Worm (Caenorhabditis elegans) whole organism, L4/young adult: ENCODE measurements around the gene F26F4.2.

Experiments
- W03F9.2 ChIP-seq: fragments of 150-350 bp; optimal IDR thresholded peaks from 2 replicates; lab custom pipeline; 2014; ENCODE audit warnings: missing biosample characterization, missing genetic modification characterization
- dao-5 ChIP-seq: sonication (generic microtip); optimal IDR thresholded peaks from 2 replicates; lab custom pipeline; 2016; ENCODE audit warnings: missing genotype, missing genetic modification characterization, moderate library complexity, missing compliant biosample characterization
- him-1 ChIP-seq: sonication (generic microtip); optimal IDR thresholded peaks from 2 replicates; lab custom pipeline; 2016; ENCODE audit warnings: missing genotype, missing genetic modification reagents, missing genetic modification characterization, missing compliant biosample characterization

The F26F4.2 gene

ce11 chrIII:4910956-4911355 is at the start of gene F26F4.2:
TSS of gene F26F4.2 (plus strand) at chrIII:4911256.
- TF ChIP-seq him-1 (no peak), dao-5 (tag; lab: Kevin White, UChicago) (no peak), W03F9.2 (tag; lab: Kevin White, UChicago) (no peak)

- no peak for TF ChIP-seq him-1
- TF ChIP-seq W03F9.2 (tag; lab: Kevin White, UChicago) = no peak
- TF ChIP-seq dao-5 (tag; lab: Kevin White, UChicago) = no peak
These were observed 49.2 kb upstream of the F26F4.2 start, which contains the start of the genes C35D10.10 and C35D10.5 for ce11 chrIII:4861744-4862401. TSS of gene C35D10.10 (minus strand) at chrIII:4861794. TSS of gene C35D10.5 (plus strand) at chrIII:4862351.

ce11 chrIII:4863127-4863526 is 47.9 kb upstream of the F26F4.2 start, which contains the start of gene coq-8:
TSS of gene coq-8 (plus strand) at chrIII:4863427.
- TF ChIP-seq him-1 = no peak
- no peak for TF ChIP-seq dao-5 (tag; lab: Kevin White, UChicago)
- TF ChIP-seq W03F9.2 (tag; lab: Kevin White, UChicago) = no peak

- TF ChIP-seq W03F9.2 (tag; lab: Kevin White, UChicago) (no peak), him-1 (no peak), dao-5 (tag; lab: Kevin White, UChicago) (no peak)
These were observed 44.3 kb upstream of the F26F4.2 start, which contains the start of gene C35D10.17 for ce11 chrIII:4866762-4867161. TSS of gene C35D10.17 (plus strand) at chrIII:4867062.

ce11 chrIII:4868643-4869042 is 42.4 kb upstream of the F26F4.2 start, which contains the start of the genes msd-4 and C35D10.3:
TSS of gene msd-4 (minus strand) at chrIII:4868743.
TSS of gene C35D10.3 (plus strand) at chrIII:4868921.
- TF ChIP-seq W03F9.2 (tag; lab: Kevin White, UChicago) = no peak
- TF ChIP-seq dao-5 (tag; lab: Kevin White, UChicago) = no peak
- TF ChIP-seq him-1 = no peak

- TF ChIP-seq W03F9.2 (tag; lab: Kevin White, UChicago) = no peak
- TF ChIP-seq him-1 = no peak
- no peak for TF ChIP-seq dao-5 (tag; lab: Kevin White, UChicago)
These were observed 40.6 kb upstream of the F26F4.2 start, which contains the start of gene gipc-1 for ce11 chrIII:4870478-4870877. TSS of gene gipc-1 (plus strand) at chrIII:4870778.

ce11 chrIII:4873395-4873794 is 37.7 kb upstream of the F26F4.2 start:
- TF ChIP-seq W03F9.2 (tag; lab: Kevin White, UChicago) (no peak), him-1 (no peak), dao-5 (tag; lab: Kevin White, UChicago) (no peak)

- TF ChIP-seq him-1 (no peak), W03F9.2 (tag; lab: Kevin White, UChicago) (no peak), dao-5 (tag; lab: Kevin White, UChicago) (no peak)
These were observed 36.4 kb upstream of the F26F4.2 start, which contains the start of gene C35D10.12 for ce11 chrIII:4874671-4875070. TSS of gene C35D10.12 (minus strand) at chrIII:4874771.

ce11 chrIII:4875663-4876062 is 35.4 kb upstream of the F26F4.2 start:
- TF ChIP-seq W03F9.2 (tag; lab: Kevin White, UChicago) (no peak), dao-5 (tag; lab: Kevin White, UChicago) (no peak), him-1 (no peak)

- TF ChIP-seq W03F9.2 (tag; lab: Kevin White, UChicago) = no peak
- no peak for TF ChIP-seq him-1
- TF ChIP-seq dao-5 (tag; lab: Kevin White, UChicago) = no peak
These were observed 32.8 kb upstream of the F26F4.2 start, which contains the start of the genes tost-1 and arx-6 for ce11 chrIII:4878281-4878680. TSS of gene tost-1 (minus strand) at chrIII:4878311. TSS of gene arx-6 (plus strand) at chrIII:4878658.

ce11 chrIII:4879445-4879844 is 31.6 kb upstream of the F26F4.2 start, which contains the start of gene C35D10.1:
TSS of gene C35D10.1 (plus strand) at chrIII:4879745.
- TF ChIP-seq W03F9.2 (tag; lab: Kevin White, UChicago) (no peak), dao-5 (tag; lab: Kevin White, UChicago) (no peak), him-1 (no peak)

ce11 chrIII:4881955-4882354 is 29.1 kb upstream of the F26F4.2 start:
- no peak for TF ChIP-seq W03F9.2 (tag; lab: Kevin White, UChicago)
- no peak for TF ChIP-seq dao-5 (tag; lab: Kevin White, UChicago)
- TF ChIP-seq him-1 = no peak

ce11 chrIII:4883429-4883828 is 27.6 kb upstream of the F26F4.2 start, which contains the start of gene clec-5:
TSS of gene clec-5 (minus strand) at chrIII:4883606.
- TF ChIP-seq him-1 = no peak
- no peak for TF ChIP-seq W03F9.2 (tag; lab: Kevin White, UChicago)

- TF ChIP-seq W03F9.2 (tag; lab: Kevin White, UChicago) (no peak), dao-5 (tag; lab: Kevin White, UChicago) (no peak), him-1 (no peak)
These were observed 23.8 kb upstream of the F26F4.2 start, which contains the start of gene clec-6 for ce11 chrIII:4887291-4887690. TSS of gene clec-6 (minus strand) at chrIII:4887444.
